Worm (Caenorhabditis elegans): ENCODE results near the gene Y38H6C.23.

ce11 chrV:20518927-20519326 lies 37.2 kb downstream of the Y38H6C.23 start, which contains the start of gene Y38H6C.25:
- TF ChIP-seq ztf-23 (GFP tag; IDR thresholded peaks at IDR 0.05) (no peak), klf-2 (GFP tag; conservative IDR thresholded peaks at IDR 0.05) (no peak), T22C8.4 (GFP tag; IDR thresholded peaks at IDR 0.05) (no peak), flt-1 (GFP tag; IDR thresholded peaks at IDR 0.05) (no peak), ref-1 (GFP tag; conservative IDR thresholded peaks at IDR 0.05) (no peak), cog-1 (tag; optimal IDR thresholded peaks at IDR 0.05) (no peak), tab-1 (GFP tag; IDR thresholded peaks at IDR 0.05) (no peak), ztf-29 (GFP tag; IDR thresholded peaks at IDR 0.05) (no peak), med-1 (GFP tag; optimal IDR thresholded peaks at IDR 0.05; ENCODE audit: insufficient read depth) (no peak)

Data from whole organism, midembryonic.